Fruit fly (Drosophila melanogaster) whole organism, larva: ENCODE data around the gene PDCD-5.

Experiments used
- noc ChIP-seq: fragments of 200-800 bp; sonication (Bioruptor generic); optimal IDR thresholded peaks from 3 replicates; lab custom pipeline; 2019; ENCODE audit warnings: missing biosample characterization, mild to moderate bottlenecking, missing genetic modification characterization, moderate library complexity

Gene PDCD-5

dm6 chr3L:16252255-16252654 lies 20.4 kb upstream of the PDCD-5 start, which contains the start of gene CG13055:
Gene CG13055 (minus strand): TSS chr3L:16252355.
- TF ChIP-seq noc: no peak

DNA sequence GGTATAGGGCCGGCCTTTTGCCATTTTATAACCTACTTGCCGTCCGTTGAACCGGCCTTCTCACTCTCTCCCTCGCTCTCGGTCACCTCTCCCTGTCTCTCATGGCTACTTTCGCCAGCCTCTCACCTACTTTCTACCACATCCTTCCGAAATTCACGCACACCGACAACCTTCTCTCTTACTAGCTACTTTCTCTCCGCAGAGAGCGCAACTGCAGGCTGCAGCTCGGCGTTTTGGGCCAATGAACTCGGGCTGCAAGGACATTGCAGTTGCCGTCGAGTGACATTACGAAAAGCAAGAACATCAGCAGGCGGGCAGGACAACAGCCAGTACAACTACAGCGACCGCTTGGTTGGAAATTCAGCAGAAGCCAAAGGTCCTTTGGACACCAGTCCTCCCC lies 9.5 kb upstream of the PDCD-5 start:
- no peak for TF ChIP-seq noc

DNA sequence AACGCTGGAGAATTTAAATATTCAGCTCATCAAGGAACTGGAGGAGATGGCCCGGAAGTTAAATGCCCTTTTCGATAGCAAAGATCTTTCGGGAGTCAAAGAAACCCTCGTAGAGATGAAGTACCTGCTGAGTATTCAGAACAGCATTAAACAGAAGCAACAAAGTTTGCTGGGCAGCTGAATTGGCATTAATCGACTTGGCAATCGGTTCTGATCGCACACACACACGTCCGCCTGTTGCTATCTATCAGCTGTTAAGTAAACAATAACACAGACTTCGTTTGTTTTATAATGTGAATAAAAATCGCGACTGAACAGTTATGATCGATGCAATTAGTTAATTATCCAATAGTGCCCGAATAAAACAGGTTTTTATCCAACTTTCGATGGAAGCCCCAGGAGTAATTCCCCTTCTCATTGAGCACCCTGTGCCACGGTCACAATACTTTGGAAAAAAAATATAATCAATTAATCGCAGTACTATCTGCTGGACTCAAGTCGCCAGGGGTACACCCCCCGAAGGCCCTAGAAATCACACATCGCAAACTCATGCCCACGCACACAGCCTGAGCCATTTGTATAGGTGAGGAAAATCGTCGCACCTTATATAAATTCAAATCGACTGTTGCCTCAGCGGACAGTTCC lies 2.1 kb upstream of the PDCD-5 start:
- TF ChIP-seq noc: peak; percentile 10

dm6 chr3L:16232924-16233323 lies 1.1 kb upstream of the PDCD-5 start, which contains the start of gene Hsc20:
Gene Hsc20 (plus strand): TSS chr3L:16233127.
- TF ChIP-seq noc: no peak

DNA sequence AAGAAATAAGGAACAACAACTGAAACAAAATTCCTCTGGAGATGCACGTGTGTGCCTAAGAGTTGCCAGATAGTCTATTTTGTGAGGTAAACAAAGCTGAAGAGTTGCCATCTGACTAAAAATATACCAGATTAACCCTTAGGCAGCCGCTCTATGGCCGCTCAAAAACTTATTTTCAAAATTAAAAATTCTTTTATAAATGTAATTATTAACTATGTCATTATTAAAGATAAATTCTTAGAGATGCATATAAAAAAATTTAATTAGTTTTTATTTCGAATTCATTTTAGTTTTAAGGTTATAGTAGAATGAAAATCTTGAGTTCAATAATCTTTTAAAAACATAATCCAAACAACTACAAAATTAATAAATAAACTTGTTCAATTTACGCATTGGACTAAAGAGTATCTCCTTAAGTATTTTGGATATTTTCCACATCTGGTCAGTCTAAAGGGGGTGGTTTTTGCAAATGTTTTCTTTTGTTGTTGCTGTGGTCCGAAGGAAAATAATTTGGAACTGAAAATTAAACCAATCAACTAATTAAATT lies 3.1 kb downstream of the PDCD-5 start, which contains the start of gene Tmx3:
Tmx3 (plus strand) TSS at position 442 of the 547 bp plus-strand sequence.
- TF ChIP-seq noc: no peak

DNA sequence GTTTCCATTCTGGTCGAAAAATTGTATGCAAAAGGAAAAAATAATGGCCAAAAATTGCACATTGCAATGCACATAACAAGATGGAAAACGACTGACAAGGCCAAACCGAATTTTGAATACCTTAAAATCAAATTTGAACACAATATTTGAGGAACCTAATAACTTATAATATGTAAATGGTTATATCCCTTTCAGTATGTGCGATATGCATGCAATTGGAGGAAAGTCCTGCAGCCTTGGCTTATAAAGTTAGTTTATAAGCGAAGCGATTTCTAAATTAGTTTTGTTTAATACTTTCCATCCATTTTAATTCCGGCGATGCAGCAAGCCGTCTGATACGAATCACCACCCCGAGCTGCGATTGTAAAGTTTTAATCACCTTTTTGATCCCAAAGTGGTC lies 6.7 kb downstream of the PDCD-5 start:
- TF ChIP-seq noc: no peak

- TF ChIP-seq noc: no peak
Observed at dm6 chr3L:16221800-16222199, 10.0 kb downstream of the PDCD-5 start.

DNA sequence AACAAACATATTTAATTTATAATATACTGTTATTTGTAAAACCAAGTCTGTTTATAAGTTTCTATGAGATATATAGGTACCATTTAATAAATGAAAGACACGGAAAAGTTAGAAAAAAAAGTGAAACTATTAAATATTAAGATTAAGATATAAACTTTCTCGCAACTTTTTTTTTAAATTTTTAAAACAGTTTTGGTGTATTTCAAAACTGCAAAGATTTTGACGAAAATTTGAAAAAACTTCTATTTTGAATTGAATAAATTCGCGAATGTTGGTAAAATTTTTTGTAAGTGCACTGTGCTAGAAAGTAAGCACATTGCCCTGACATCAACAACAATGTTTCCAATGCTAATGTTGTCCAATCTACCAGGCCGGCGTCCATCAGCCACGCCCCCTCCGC lies 10.6 kb downstream of the PDCD-5 start:
- no peak for TF ChIP-seq noc

DNA sequence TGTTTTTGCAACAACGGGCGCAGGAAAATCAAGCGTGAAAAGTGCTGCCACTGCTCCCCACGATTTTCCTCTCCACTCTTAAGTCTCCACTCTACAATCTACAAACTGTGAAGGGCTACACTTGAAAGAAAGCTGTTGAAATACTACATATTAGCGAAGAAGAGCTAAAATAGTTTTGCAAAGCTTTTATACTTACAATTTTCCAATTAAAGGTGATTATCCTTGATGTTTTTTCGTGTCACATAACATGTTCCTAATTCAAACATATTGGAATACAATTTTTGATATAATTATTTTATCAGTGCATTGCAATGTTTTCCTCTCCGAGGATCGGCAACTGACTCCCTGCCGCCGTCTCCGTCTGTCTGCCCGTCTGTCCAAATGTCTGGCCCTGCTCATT lies 13.9 kb downstream of the PDCD-5 start:
- no peak for TF ChIP-seq noc

- TF ChIP-seq noc: no peak
Observed at dm6 chr3L:16217203-16217602, 14.6 kb downstream of the PDCD-5 start, which contains the start of gene CG13073. Gene CG13073 (minus strand): TSS chr3L:16217303.

dm6 chr3L:16215816-16216215 lies 16.0 kb downstream of the PDCD-5 start:
- no peak for TF ChIP-seq noc

dm6 chr3L:16215411-16215810 lies 16.4 kb downstream of the PDCD-5 start:
- TF ChIP-seq noc: no peak

DNA sequence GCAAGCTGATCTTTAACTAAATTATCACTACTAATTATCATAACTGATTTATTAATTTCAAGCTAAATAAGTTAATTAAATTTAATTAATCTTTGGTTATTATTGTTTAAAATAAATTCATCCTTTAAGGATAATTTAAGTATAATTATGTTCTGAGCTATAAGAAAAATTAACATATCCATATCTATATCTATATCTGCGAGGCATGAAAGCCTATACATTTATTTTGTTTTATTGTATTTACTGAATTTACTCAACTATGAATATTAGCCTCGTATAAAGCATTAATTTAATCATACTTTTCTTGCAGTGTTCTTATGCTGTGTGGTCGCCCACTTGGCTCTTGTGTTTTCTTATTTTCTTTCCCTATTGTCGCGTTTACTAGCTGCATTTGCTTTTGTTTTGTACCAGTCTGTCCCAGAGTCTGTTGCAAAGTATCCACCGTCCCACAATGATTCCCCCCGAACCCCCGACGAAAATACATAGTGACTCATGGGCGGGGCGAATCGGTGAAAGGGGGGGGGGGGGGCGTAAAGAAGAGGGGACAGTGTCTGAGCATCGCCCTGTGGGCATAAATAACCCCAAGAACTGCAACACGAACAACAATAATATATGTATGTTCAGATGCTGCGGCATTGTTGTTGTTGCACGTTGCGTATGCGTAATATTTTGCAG lies 17.2 kb downstream of the PDCD-5 start:
- TF ChIP-seq noc: no peak

dm6 chr3L:16213201-16213600 lies 18.6 kb downstream of the PDCD-5 start:
- TF ChIP-seq noc: no peak

DNA sequence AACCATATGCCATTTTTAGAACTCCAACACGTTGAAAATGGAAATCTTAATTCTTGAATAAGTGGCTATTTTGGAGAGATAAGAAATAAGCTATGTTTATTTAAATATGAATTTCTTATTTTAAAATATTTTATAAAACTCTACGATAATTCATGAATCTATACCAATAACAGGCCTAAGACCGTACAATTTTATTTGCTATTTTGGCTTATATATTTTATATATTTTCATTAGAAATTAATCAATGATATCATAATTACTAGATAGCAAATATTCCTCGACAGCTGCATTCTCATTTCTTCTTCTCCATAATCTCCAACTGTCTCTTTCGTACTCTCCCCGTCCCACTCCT lies 19.9 kb downstream of the PDCD-5 start:
- no peak for TF ChIP-seq noc

- TF ChIP-seq noc: no peak
Observed at dm6 chr3L:16211156-16211935, 20.5 kb downstream of the PDCD-5 start.

DNA sequence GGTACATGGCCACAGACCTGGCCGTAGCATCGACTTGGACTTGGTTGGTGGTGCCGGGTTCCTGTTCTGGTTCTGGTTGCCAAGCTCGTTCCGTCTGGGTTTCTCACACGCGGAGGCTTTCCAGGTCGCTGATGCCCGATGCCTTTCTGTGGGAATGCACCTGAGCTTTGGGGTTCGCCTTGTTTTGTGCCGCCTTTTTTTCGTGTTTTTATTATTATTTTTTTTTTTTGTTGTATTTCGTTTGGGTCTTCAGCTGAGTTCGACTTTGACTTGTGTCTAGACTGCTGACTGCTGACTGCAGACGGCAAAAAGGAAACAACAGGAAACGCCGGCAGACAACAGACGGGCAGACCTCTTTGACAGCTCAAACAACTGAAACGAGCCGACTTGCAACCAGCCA lies 22.2 kb downstream of the PDCD-5 start:
- no peak for TF ChIP-seq noc
